Worm (Caenorhabditis elegans) whole organism, midembryonic: ENCODE data around the gene srab-11.

Experiments
- cog-1 ChIP-seq: sonication (generic microtip); optimal IDR thresholded peaks from 2 replicates; lab custom pipeline; 2016; ENCODE audit warnings: missing genetic modification characterization, missing compliant biosample characterization
- flt-1 ChIP-seq: fragments of 200-800 bp; sonication (Bioruptor generic); IDR thresholded peaks from 2 replicates; pipeline ENCODE4 v1.3.6; 2022; ENCODE audit warnings: missing genetic modification characterization, missing compliant biosample characterization
- klf-2 ChIP-seq: fragments of 200-800 bp; sonication (Bioruptor generic); conservative IDR thresholded peaks from 2 replicates; pipeline ENCODE4 v1.3.6; 2022; ENCODE audit warnings: missing genetic modification reagents, missing genetic modification characterization, missing compliant biosample characterization
- med-1 ChIP-seq: sonication (generic microtip); optimal IDR thresholded peaks from 2 replicates; lab custom pipeline; 2017; ENCODE audit warnings: missing genetic modification characterization, mild to moderate bottlenecking, missing compliant biosample characterization, antibody characterized with exemption, missing genetic modification reagents; ENCODE audit not compliant: insufficient read depth
- ref-1 ChIP-seq: fragments of 200-800 bp; sonication (Bioruptor generic); conservative IDR thresholded peaks from 2 replicates; pipeline ENCODE4 v1.3.6; 2022; ENCODE audit warnings: missing genetic modification reagents, missing genetic modification characterization, missing compliant biosample characterization
- tab-1 ChIP-seq: fragments of 200-800 bp; sonication (Bioruptor generic); IDR thresholded peaks from 2 replicates; pipeline ENCODE4 v1.3.6; 2022; ENCODE audit warnings: missing genetic modification characterization, missing compliant biosample characterization
- ztf-23 ChIP-seq: fragments of 200-800 bp; sonication (Bioruptor generic); IDR thresholded peaks from 2 replicates; pipeline ENCODE4 v1.3.6; 2022; ENCODE audit warnings: missing genetic modification reagents, missing genetic modification characterization, missing compliant biosample characterization
- ztf-29 ChIP-seq: fragments of 200-800 bp; sonication (Bioruptor generic); IDR thresholded peaks from 2 replicates; pipeline ENCODE4 v1.3.6; 2022; ENCODE audit warnings: missing genetic modification reagents, missing genetic modification characterization, missing compliant biosample characterization

ce11 chrV:3141190-3141589 is 5.6 kb downstream of the srab-11 start, which contains the start of gene srab-9:
- no peak for TF ChIP-seq ztf-29 (GFP tag; lab: Robert Waterston, UW)
- TF ChIP-seq cog-1 (tag; lab: Kevin White, UChicago) = no peak
- no peak for TF ChIP-seq ref-1 (GFP tag; lab: Robert Waterston, UW)
- TF ChIP-seq ztf-23 (GFP tag; lab: Robert Waterston, UW) = no peak
- TF ChIP-seq med-1 (GFP tag; lab: Kevin White, UChicago) = no peak
- no peak for TF ChIP-seq flt-1 (GFP tag; lab: Robert Waterston, UW)
- no peak for TF ChIP-seq klf-2 (GFP tag; lab: Robert Waterston, UW)
- no peak for TF ChIP-seq tab-1 (GFP tag; lab: Robert Waterston, UW)
